Fruit fly (Drosophila melanogaster) whole organism, prepupa: ENCODE data around the gene GluRIIA.

Source experiments
- Blimp-1 ChIP-seq: fragments of 200-800 bp; sonication (Bioruptor generic); optimal IDR thresholded peaks from 3 replicates; lab custom pipeline; 2017; ENCODE audit warnings: missing biosample characterization, missing genetic modification characterization, mild to moderate bottlenecking, moderate library complexity, missing genetic modification reagents
- CG10631 ChIP-seq: fragments of 200-800 bp; sonication (Bioruptor generic); optimal IDR thresholded peaks from 2 replicates; lab custom pipeline; 2016; ENCODE audit warnings: missing biosample characterization, missing genetic modification characterization
- CG11294 ChIP-seq: fragments of 200-800 bp; sonication (Bioruptor generic); IDR thresholded peaks from 2 replicates; pipeline ENCODE4 v1.3.6; 2022; ENCODE audit warnings: missing biosample characterization, missing genetic modification characterization
- CG11762 ChIP-seq: fragments of 200-800 bp; sonication (Bioruptor generic); optimal IDR thresholded peaks from 3 replicates; lab custom pipeline; 2016; ENCODE audit warnings: missing biosample characterization, missing genetic modification characterization; ENCODE audit not compliant: insufficient read depth
- CG11902 ChIP-seq: fragments of 200-800 bp; sonication (Bioruptor generic); optimal IDR thresholded peaks from 3 replicates; lab custom pipeline; 2016; ENCODE audit warnings: missing biosample characterization, missing genetic modification characterization
- CG15336 ChIP-seq: fragments of 200-800 bp; sonication (Bioruptor generic); IDR thresholded peaks from 2 replicates; pipeline ENCODE4 v1.3.6; 2022; ENCODE audit warnings: missing biosample characterization, missing genetic modification characterization
- CG1621 ChIP-seq: fragments of 200-800 bp; sonication (Bioruptor generic); optimal IDR thresholded peaks from 3 replicates; lab custom pipeline; 2018; ENCODE audit warnings: missing biosample characterization, mild to moderate bottlenecking, missing genetic modification characterization
- CG16779 ChIP-seq: fragments of 200-800 bp; sonication (Bioruptor generic); optimal IDR thresholded peaks from 3 replicates; lab custom pipeline; 2017; ENCODE audit warnings: missing biosample characterization, mild to moderate bottlenecking, missing genetic modification characterization
- CG3032 ChIP-seq: fragments of 200-800 bp; optimal IDR thresholded peaks from 2 replicates; lab custom pipeline; 2019; ENCODE audit warnings: missing biosample characterization, mild to moderate bottlenecking, missing genetic modification characterization, moderate library complexity
- CG31627 ChIP-seq: fragments of 200-800 bp; sonication (Bioruptor generic); optimal IDR thresholded peaks from 3 replicates; lab custom pipeline; 2016; ENCODE audit warnings: missing biosample characterization, missing genetic modification characterization
- CG32006 ChIP-seq: fragments of 200-800 bp; sonication (Bioruptor generic); optimal IDR thresholded peaks from 3 replicates; lab custom pipeline; 2017; ENCODE audit warnings: missing biosample characterization, mild to moderate bottlenecking, missing genetic modification characterization
- CG34406 ChIP-seq: fragments of 200-800 bp; sonication (Bioruptor generic); optimal IDR thresholded peaks from 3 replicates; lab custom pipeline; 2016; ENCODE audit warnings: missing biosample characterization, missing genetic modification characterization
- CG4318 ChIP-seq: fragments of 200-800 bp; sonication (Bioruptor generic); optimal IDR thresholded peaks from 3 replicates; lab custom pipeline; 2017; ENCODE audit warnings: missing biosample characterization, mild to moderate bottlenecking, missing genetic modification characterization
- CG6276 ChIP-seq: fragments of 200-800 bp; sonication (Bioruptor generic); optimal IDR thresholded peaks from 2 replicates; lab custom pipeline; 2017; ENCODE audit warnings: missing biosample characterization, mild to moderate bottlenecking, missing genetic modification characterization
- CG6854 ChIP-seq: fragments of 200-800 bp; sonication (Bioruptor generic); optimal IDR thresholded peaks from 2 replicates; lab custom pipeline; 2017; ENCODE audit warnings: missing biosample characterization, mild to moderate bottlenecking, missing genetic modification characterization
- CG7368 ChIP-seq: fragments of 200-800 bp; sonication (Bioruptor generic); optimal IDR thresholded peaks from 3 replicates; lab custom pipeline; 2016; ENCODE audit warnings: missing biosample characterization, missing genetic modification characterization
- CG8119 ChIP-seq: fragments of 200-800 bp; sonication (Bioruptor generic); IDR thresholded peaks from 3 replicates; pipeline ENCODE4 v1.3.6; 2022; ENCODE audit warnings: missing biosample characterization, missing genetic modification characterization
- CG8319 ChIP-seq: fragments of 200-800 bp; sonication (Bioruptor generic); optimal IDR thresholded peaks from 3 replicates; lab custom pipeline; 2016; ENCODE audit warnings: missing biosample characterization, missing genetic modification characterization
- CG8632 ChIP-seq: fragments of 200-800 bp; sonication (Bioruptor generic); optimal IDR thresholded peaks from 3 replicates; lab custom pipeline; 2016; ENCODE audit warnings: missing biosample characterization, missing genetic modification characterization
- Eip75B ChIP-seq: fragments of 200-800 bp; sonication (Bioruptor generic); optimal IDR thresholded peaks from 3 replicates; lab custom pipeline; 2016; ENCODE audit warnings: missing biosample characterization, missing genetic modification characterization
- Eip93F ChIP-seq: fragments of 200-800 bp; sonication (Bioruptor generic); optimal IDR thresholded peaks from 2 replicates; lab custom pipeline; 2016; ENCODE audit warnings: missing biosample characterization, mild to moderate bottlenecking, missing genetic modification characterization
- Ets96B ChIP-seq: fragments of 200-800 bp; optimal IDR thresholded peaks from 2 replicates; lab custom pipeline; 2019; ENCODE audit warnings: missing biosample characterization, mild to moderate bottlenecking, missing genetic modification characterization, moderate library complexity
- Gug ChIP-seq: fragments of 200-800 bp; sonication (Bioruptor generic); IDR thresholded peaks from 2 replicates; pipeline ENCODE4 v1.3.6; 2022; ENCODE audit warnings: missing biosample characterization, missing genetic modification characterization
- Hr38 ChIP-seq: sonication (Bioruptor generic); optimal IDR thresholded peaks from 2 replicates; lab custom pipeline; 2016; ENCODE audit warnings: missing biosample characterization, missing genetic modification characterization
- Hr39 ChIP-seq: fragments of 200-800 bp; sonication (Bioruptor generic); optimal IDR thresholded peaks from 2 replicates; lab custom pipeline; 2016; ENCODE audit warnings: missing biosample characterization, missing genetic modification characterization
- Hr4 ChIP-seq: fragments of 200-800 bp; sonication (Bioruptor generic); optimal IDR thresholded peaks from 3 replicates; lab custom pipeline; 2016; ENCODE audit warnings: missing biosample characterization, missing genetic modification characterization
- Lpt ChIP-seq: fragments of 200-800 bp; sonication (Bioruptor generic); optimal IDR thresholded peaks from 3 replicates; lab custom pipeline; 2016; ENCODE audit warnings: missing biosample characterization, missing genetic modification characterization
- Met ChIP-seq: fragments of 200-800 bp; sonication (Bioruptor generic); optimal IDR thresholded peaks from 3 replicates; lab custom pipeline; 2016; ENCODE audit warnings: missing biosample characterization, missing genetic modification characterization
- Smox ChIP-seq: fragments of 200-800 bp; sonication (Bioruptor generic); optimal IDR thresholded peaks from 3 replicates; lab custom pipeline; 2016; ENCODE audit warnings: missing biosample characterization, missing genetic modification characterization
- Sox102F ChIP-seq: fragments of 200-800 bp; sonication (Bioruptor generic); optimal IDR thresholded peaks from 2 replicates; lab custom pipeline; 2016; ENCODE audit warnings: missing biosample characterization, mild to moderate bottlenecking, missing genetic modification characterization
- Sox15 ChIP-seq: fragments of 200-800 bp; sonication (Bioruptor generic); optimal IDR thresholded peaks from 3 replicates; lab custom pipeline; 2016; ENCODE audit warnings: missing biosample characterization, missing genetic modification characterization
- dsx ChIP-seq: fragments of 200-800 bp; optimal IDR thresholded peaks from 3 replicates; lab custom pipeline; 2019; ENCODE audit warnings: missing biosample characterization, mild to moderate bottlenecking, missing genetic modification characterization, moderate library complexity; ENCODE audit not compliant: poor library complexity, severe bottlenecking
- esn ChIP-seq: fragments of 200-800 bp; sonication (Bioruptor generic); optimal IDR thresholded peaks from 2 replicates; lab custom pipeline; 2016; ENCODE audit warnings: missing biosample characterization, mild to moderate bottlenecking, missing genetic modification characterization, moderate library complexity
- fd59A ChIP-seq: fragments of 200-800 bp; sonication (Bioruptor generic); optimal IDR thresholded peaks from 2 replicates; lab custom pipeline; 2017; ENCODE audit warnings: missing biosample characterization, mild to moderate bottlenecking, missing genetic modification characterization, missing genetic modification reagents
- fd85E ChIP-seq: fragments of 200-800 bp; sonication (Bioruptor generic); optimal IDR thresholded peaks from 3 replicates; lab custom pipeline; 2016; ENCODE audit warnings: missing biosample characterization, missing genetic modification characterization
- fkh ChIP-seq: fragments of 200-800 bp; sonication (Bioruptor generic); optimal IDR thresholded peaks from 3 replicates; lab custom pipeline; 2017; ENCODE audit warnings: missing biosample characterization, mild to moderate bottlenecking, missing genetic modification characterization, moderate library complexity
- net ChIP-seq: fragments of 200-800 bp; sonication (Bioruptor generic); optimal IDR thresholded peaks from 3 replicates; lab custom pipeline; 2016; ENCODE audit warnings: missing biosample characterization, missing genetic modification characterization
- pdm3 ChIP-seq: fragments of 200-800 bp; sonication (Bioruptor generic); optimal IDR thresholded peaks from 3 replicates; lab custom pipeline; 2016; ENCODE audit warnings: missing biosample characterization, missing genetic modification characterization
- spab ChIP-seq: fragments of 200-800 bp; sonication (Bioruptor generic); optimal IDR thresholded peaks from 2 replicates; lab custom pipeline; 2017; ENCODE audit warnings: missing biosample characterization, mild to moderate bottlenecking, missing genetic modification characterization, missing genetic modification reagents
- ss ChIP-seq, 2 experiments: fragments of 200-800 bp; sonication (Bioruptor generic); optimal IDR thresholded peaks; 2 replicates in 1 of 2; 3 replicates in 1 of 2; lab custom pipeline; 2017 to 2018; ENCODE audit warnings: mild to moderate bottlenecking in 2 of 2, missing biosample characterization in 2 of 2, missing genetic modification characterization in 2 of 2, moderate library complexity in 1 of 2
- svp ChIP-seq: fragments of 200-800 bp; sonication (Bioruptor generic); peaks from one replicate; lab custom pipeline; 2016; ENCODE audit warnings: missing biosample characterization, missing genetic modification characterization
- vri ChIP-seq: fragments of 200-800 bp; sonication (Bioruptor generic); optimal IDR thresholded peaks from 3 replicates; lab custom pipeline; 2016; ENCODE audit warnings: missing biosample characterization, mild to moderate bottlenecking, missing genetic modification characterization

GluRIIA gene

dm6 chr2L:5546518-5547287 lies 8.2 kb upstream of the GluRIIA start, which contains the start of gene Oscillin (continued):
- TF ChIP-seq CG4318 (GFP tag; lab: Kevin White, UChicago), result no peak
- TF ChIP-seq CG11762 (GFP tag; lab: Kevin White, UChicago), result peak; percentile 66
- TF ChIP-seq Hr4 (GFP tag; lab: Kevin White, UChicago), result peak; percentile 65
- peak; percentile 81 for TF ChIP-seq Ets96B (tag; lab: Kevin White, UChicago)
- TF ChIP-seq ss (GFP tag; optimal IDR thresholded peaks at IDR 0.05; lab: Kevin White, UChicago), result peak; percentile 55 to 80
- TF ChIP-seq Gug (GFP tag; lab: Robert Waterston, UW), result peak; percentile 63
- peak; percentile 70 for TF ChIP-seq Eip75B (GFP tag; lab: Kevin White, UChicago)
- peak; percentile 70 for TF ChIP-seq CG8632 (GFP tag; lab: Kevin White, UChicago)
- TF ChIP-seq CG3032 (tag; lab: Kevin White, UChicago), result peak; percentile 80
- TF ChIP-seq CG15336 (GFP tag; lab: Robert Waterston, UW), result peak; percentile 73
- peak; percentile 68 for TF ChIP-seq CG31627
- peak; percentile 30 for TF ChIP-seq CG11294
- peak; percentile 65 for TF ChIP-seq Smox (GFP tag; lab: Kevin White, UChicago)
- TF ChIP-seq CG16779 (tag; lab: Kevin White, UChicago), result peak; percentile 22
- TF ChIP-seq CG8119 (GFP tag; lab: Robert Waterston, UW), result peak; percentile 57; the same call in 1 of the 3 replicates
- TF ChIP-seq dsx, result peak; percentile 71
- TF ChIP-seq CG1621 (tag; lab: Kevin White, UChicago), result no peak
- peak; percentile 56 for TF ChIP-seq CG7368
- peak; percentile 52 for TF ChIP-seq CG11902 (GFP tag; lab: Kevin White, UChicago)
- TF ChIP-seq Sox15, result peak; percentile 55
- TF ChIP-seq CG34406 (GFP tag; lab: Kevin White, UChicago), result peak; percentile 65
- peak; percentile 58 for TF ChIP-seq CG10631 (GFP tag; lab: Kevin White, UChicago)
- no peak for TF ChIP-seq Hr38 (GFP tag; lab: Kevin White, UChicago)
- peak; percentile 78 for TF ChIP-seq CG32006 (GFP tag; lab: Kevin White, UChicago)
- TF ChIP-seq CG6854 (GFP tag; lab: Kevin White, UChicago), result peak; percentile 51
- TF ChIP-seq net, result peak; percentile 80

dm6 chr2L:5547288-5547777 lies 7.5 kb upstream of the GluRIIA start:
- TF ChIP-seq CG10631 (GFP tag; lab: Kevin White, UChicago) (no peak), Smox (GFP tag; lab: Kevin White, UChicago) (no peak), vri (GFP tag; lab: Kevin White, UChicago) (peak; percentile 5), CG11902 (GFP tag; lab: Kevin White, UChicago) (no peak), CG4318 (GFP tag; lab: Kevin White, UChicago) (no peak), Blimp-1 (GFP tag; lab: Kevin White, UChicago) (peak; percentile 1), Eip93F (GFP tag; lab: Kevin White, UChicago) (peak; percentile 25), CG1621 (tag; lab: Kevin White, UChicago) (no peak), CG7368 (no peak), fd59A (GFP tag; lab: Kevin White, UChicago) (no peak), fkh (GFP tag; lab: Kevin White, UChicago) (no peak), svp (peak; percentile 62)

dm6 chr2L:5550735-5551134 lies 4.1 kb upstream of the GluRIIA start, which contains the start of gene CG14014:
CG14014 (minus strand) TSS chr2L:5550835.
- TF ChIP-seq CG10631 (GFP tag; lab: Kevin White, UChicago), result no peak
- no peak for TF ChIP-seq Sox102F (GFP tag; lab: Kevin White, UChicago)
- no peak for TF ChIP-seq Eip93F (GFP tag; lab: Kevin White, UChicago)
- TF ChIP-seq pdm3 (GFP tag; lab: Kevin White, UChicago), result no peak
- TF ChIP-seq Hr39 (GFP tag; lab: Kevin White, UChicago), result no peak
- no peak for TF ChIP-seq fd85E
- no peak for TF ChIP-seq Sox15
- TF ChIP-seq esn (GFP tag; lab: Kevin White, UChicago), result no peak
- no peak for TF ChIP-seq CG8319
- no peak for TF ChIP-seq Lpt (GFP tag; lab: Kevin White, UChicago)
- no peak for TF ChIP-seq Met (GFP tag; lab: Kevin White, UChicago)
- no peak for TF ChIP-seq spab (GFP tag; lab: Kevin White, UChicago)
- no peak for TF ChIP-seq CG6276 (GFP tag; lab: Kevin White, UChicago)
- TF ChIP-seq Hr4 (GFP tag; lab: Kevin White, UChicago), result no peak
- no peak for TF ChIP-seq net
